Fruit fly (Drosophila melanogaster): Measurements from ENCODE around the gene Arglu1.
A peak's percentile ranks its signal among the peaks of the same experiment; 100 is the strongest.

Arglu1 gene

dm6 chr2L:9897296-9897695 is 40.6 kb downstream of the Arglu1 start, which contains the start of gene RpS2 (continued):
- TF ChIP-seq CG10267 (tag; optimal IDR thresholded peaks at IDR 0.05) (peak; percentile 65), ash1 (GFP tag; optimal IDR thresholded peaks at IDR 0.05) (no peak), CG11456 (GFP tag; IDR thresholded peaks at IDR 0.05) (0 out of 3 replicates have a peak, but pooled peaks have one; percentile 6), row (GFP tag; IDR thresholded peaks at IDR 0.05) (peak; percentile 83), sd (tag; optimal IDR thresholded peaks at IDR 0.05) (peak; percentile 84), CG1233 (GFP tag; optimal IDR thresholded peaks at IDR 0.05) (no peak), CG9609 (GFP tag; optimal IDR thresholded peaks at IDR 0.05) (peak; percentile 19), CG7987 (GFP tag; optimal IDR thresholded peaks at IDR 0.05) (peak; percentile 68), wdn (GFP tag; IDR thresholded peaks at IDR 0.05) (0 out of 2 replicates have a peak, but pooled peaks have one; percentile 33), hkb (optimal IDR thresholded peaks at IDR 0.05) (no peak), hkb (GFP tag; IDR thresholded peaks at IDR 0.05) (peak; percentile 22; the same call in 1 of the 2 replicates), CG17385 (GFP tag; optimal IDR thresholded peaks at IDR 0.05) (peak; percentile 59), sna (GFP tag; IDR thresholded peaks at IDR 0.05; ENCODE audit: partially characterized antibody) (peak; percentile 98), Fer3 (tag; optimal IDR thresholded peaks at IDR 0.05) (peak; percentile 50), Xbp1 (GFP tag; optimal IDR thresholded peaks at IDR 0.05) (peak; percentile 38), CG6689 (GFP tag; IDR thresholded peaks at IDR 0.05) (0 out of 2 replicates have a peak, but pooled peaks have one; percentile 15), prd (optimal IDR thresholded peaks at IDR 0.05) (no peak), prd (GFP tag; IDR thresholded peaks at IDR 0.05) (no peak), PHDP (tag; optimal IDR thresholded peaks at IDR 0.05) (peak; percentile 67), ato (GFP tag; IDR thresholded peaks at IDR 0.05; ENCODE audit: partially characterized antibody) (peak; percentile 98), hb (GFP tag; IDR thresholded peaks at IDR 0.05; ENCODE audit: partially characterized antibody) (peak; percentile 97), CG2116 (GFP tag; optimal IDR thresholded peaks at IDR 0.05) (peak; percentile 94), CG3847 (GFP tag; IDR thresholded peaks at IDR 0.05) (peak; percentile 43), Lim3 (GFP tag; IDR thresholded peaks at IDR 0.05) (no peak), eve (GFP tag; optimal IDR thresholded peaks at IDR 0.05) (no peak), HHEX (GFP tag; optimal IDR thresholded peaks at IDR 0.05) (peak; percentile 35), Hr39 (optimal IDR thresholded peaks at IDR 0.05) (no peak), gcm (GFP tag; optimal IDR thresholded peaks at IDR 0.05) (peak; percentile 53), CG10979 (tag; optimal IDR thresholded peaks at IDR 0.05) (peak; percentile 38), CG11398 (GFP tag; optimal IDR thresholded peaks at IDR 0.05) (peak; percentile 21), yki (optimal IDR thresholded peaks at IDR 0.05) (no peak), lab (GFP tag; optimal IDR thresholded peaks at IDR 0.05) (peak; percentile 68), CG15269 (tag; optimal IDR thresholded peaks at IDR 0.05) (peak; percentile 60), Dref (GFP tag; IDR thresholded peaks at IDR 0.05) (peak; percentile 96), exex (tag; optimal IDR thresholded peaks at IDR 0.05) (peak; percentile 31), Rfx (GFP tag; IDR thresholded peaks at IDR 0.05) (peak; percentile 67), CG33213 (GFP tag; optimal IDR thresholded peaks at IDR 0.05) (peak; percentile 39), CG12659 (GFP tag; optimal IDR thresholded peaks at IDR 0.05) (peak; percentile 82), gro (GFP tag; optimal IDR thresholded peaks at IDR 0.05) (peak; percentile 39), Sin3A (optimal IDR thresholded peaks at IDR 0.05) (peak; percentile 10), CG13894 (tag; optimal IDR thresholded peaks at IDR 0.05) (peak; percentile 69), CG15601 (tag; optimal IDR thresholded peaks at IDR 0.05) (peak; percentile 8), CG11560 (tag; IDR thresholded peaks at IDR 0.05) (no peak), Pdp1 (GFP tag; optimal IDR thresholded peaks at IDR 0.05) (peak in 1 of 2 experiments; percentile 56), CG10366 (GFP tag; IDR thresholded peaks at IDR 0.05) (no peak), CG13123 (GFP tag; optimal IDR thresholded peaks at IDR 0.05) (peak; percentile 36), Hmr (GFP tag; optimal IDR thresholded peaks at IDR 0.05) (peak; percentile 85), CG9727 (GFP tag; optimal IDR thresholded peaks at IDR 0.05) (peak; percentile 26), Scr (GFP tag; IDR thresholded peaks at IDR 0.05; ENCODE audit: partially characterized antibody) (peak; percentile 99), sug (tag; optimal IDR thresholded peaks at IDR 0.05) (peak; percentile 26), crp (GFP tag; optimal IDR thresholded peaks at IDR 0.05) (peak in 1 of 2 experiments; percentile 61)
